Worm (Caenorhabditis elegans): ENCODE measurements around the gene T06E4.5.

ce11 chrV:9680260-9680659 lies 49.2 kb downstream of the T06E4.5 start:
- TF ChIP-seq F13H6.1 (tag; optimal IDR thresholded peaks at IDR 0.05), result no peak
- no peak for TF ChIP-seq unc-55 (GFP tag; optimal IDR thresholded peaks at IDR 0.05)
- no peak for TF ChIP-seq lin-11 (tag; optimal IDR thresholded peaks at IDR 0.05)
- TF ChIP-seq pqm-1 (tag; optimal IDR thresholded peaks at IDR 0.05), result no peak

Data from whole organism, late embryonic.